Worm (Caenorhabditis elegans) whole organism, L4 larva: ENCODE measurements around the gene nsy-4.

Experiments
- F26F4.8 ChIP-seq: fragments of 200-800 bp; sonication (Bioruptor generic); conservative IDR thresholded peaks from 2 replicates; pipeline ENCODE4 v1.3.6; 2022; ENCODE audit warnings: missing genetic modification characterization, missing compliant biosample characterization
- F49E8.2 ChIP-seq: sonication (generic microtip); optimal IDR thresholded peaks from 2 replicates; lab custom pipeline; 2016; ENCODE audit warnings: missing compliant biosample characterization, mild to moderate bottlenecking, missing genetic modification characterization, borderline replicate concordance
- R02D3.7 ChIP-seq: fragments of 150-350 bp; sonication (generic microtip); optimal IDR thresholded peaks from 3 replicates; lab custom pipeline; 2014; ENCODE audit warnings: missing biosample characterization, missing genetic modification characterization
- T26A8.4 ChIP-seq: fragments of 200-800 bp; sonication (Bioruptor generic); IDR thresholded peaks from 2 replicates; pipeline ENCODE4 v1.3.6; 2022; ENCODE audit warnings: missing genetic modification characterization, missing compliant biosample characterization
- Y105C5A.15 ChIP-seq: fragments of 200-800 bp; sonication (Bioruptor generic); IDR thresholded peaks from 2 replicates; pipeline ENCODE4 v1.3.6; 2022; ENCODE audit warnings: missing genetic modification characterization, missing compliant biosample characterization
- Y48G9A.11 ChIP-seq: fragments of 200-800 bp; sonication (Bioruptor generic); IDR thresholded peaks from 2 replicates; pipeline ENCODE4 v1.3.6; 2022; ENCODE audit warnings: missing genetic modification reagents, missing genetic modification characterization, missing compliant biosample characterization
- Y75B8A.6 ChIP-seq: fragments of 200-800 bp; sonication (Bioruptor generic); IDR thresholded peaks from 2 replicates; pipeline ENCODE4 v1.3.6; 2022; ENCODE audit warnings: missing genetic modification reagents, missing genetic modification characterization, missing compliant biosample characterization
- ZK337.2 ChIP-seq: fragments of 200-800 bp; sonication (Bioruptor generic); IDR thresholded peaks from 2 replicates; pipeline ENCODE4 v1.3.6; 2022; ENCODE audit warnings: missing genetic modification reagents, missing genetic modification characterization, missing compliant biosample characterization
- aha-1 ChIP-seq: fragments of 150-350 bp; peaks from one replicate; lab custom pipeline; 2014; ENCODE audit warnings: missing biosample characterization, missing genetic modification characterization
- ceh-20 ChIP-seq: fragments of 200-800 bp; sonication (Bioruptor generic); IDR thresholded peaks from 2 replicates; pipeline ENCODE4 v1.3.6; 2022; ENCODE audit warnings: missing genetic modification reagents, missing genetic modification characterization, missing compliant biosample characterization
- ceh-28 ChIP-seq: fragments of 150-350 bp; optimal IDR thresholded peaks from 2 replicates; lab custom pipeline; 2014; ENCODE audit warnings: missing biosample characterization, missing genetic modification reagents, missing genetic modification characterization
- ceh-62 ChIP-seq: sonication (generic microtip); optimal IDR thresholded peaks from 2 replicates; lab custom pipeline; 2017; ENCODE audit warnings: missing biosample characterization, missing genetic modification characterization
- dmd-6 ChIP-seq: fragments of 200-800 bp; sonication (Bioruptor generic); IDR thresholded peaks from 2 replicates; pipeline ENCODE4 v1.3.6; 2022; ENCODE audit warnings: missing genetic modification reagents, missing genetic modification characterization, missing compliant biosample characterization
- duxl-1 ChIP-seq: sonication (generic microtip); optimal IDR thresholded peaks from 2 replicates; lab custom pipeline; 2016; ENCODE audit warnings: mild to moderate bottlenecking, missing genetic modification characterization, moderate library complexity, missing compliant biosample characterization; ENCODE audit not compliant: poor library complexity
- dve-1 ChIP-seq: sonication (generic microtip); optimal IDR thresholded peaks from 2 replicates; lab custom pipeline; 2017; ENCODE audit warnings: antibody characterized with exemption, mild to moderate bottlenecking, missing genetic modification characterization, missing compliant biosample characterization; ENCODE audit not compliant: insufficient read depth
- lim-7 ChIP-seq: fragments of 200-800 bp; sonication (Bioruptor generic); IDR thresholded peaks from 2 replicates; pipeline ENCODE4 v1.3.6; 2022; ENCODE audit warnings: missing genetic modification characterization, missing compliant biosample characterization
- lin-38 ChIP-seq: fragments of 200-800 bp; sonication (Bioruptor generic); IDR thresholded peaks from 2 replicates; pipeline ENCODE4 v1.3.6; 2022; ENCODE audit warnings: missing genetic modification reagents, missing genetic modification characterization, missing compliant biosample characterization
- lir-3 ChIP-seq: sonication (generic microtip); optimal IDR thresholded peaks from 2 replicates; lab custom pipeline; 2016; ENCODE audit warnings: mild to moderate bottlenecking, missing genetic modification characterization, missing compliant biosample characterization
- lsy-2 ChIP-seq, 2 experiments: fragments of 150-350 bp in 1 of 2; sonication (generic microtip) in 1 of 2; optimal IDR thresholded peaks; 2 replicates each; lab custom pipeline; 2014 to 2017; ENCODE audit warnings: missing biosample characterization in 2 of 2, missing genetic modification characterization in 2 of 2
- mdt-29 ChIP-seq: fragments of 200-800 bp; sonication (Bioruptor generic); IDR thresholded peaks from 2 replicates; pipeline ENCODE4 v1.3.6; 2022; ENCODE audit warnings: missing genetic modification reagents, missing genetic modification characterization, missing compliant biosample characterization
- mes-2 ChIP-seq: sonication (generic microtip); optimal IDR thresholded peaks from 2 replicates; lab custom pipeline; 2016; ENCODE audit warnings: missing genotype, mild to moderate bottlenecking, missing genetic modification characterization, missing compliant biosample characterization; ENCODE audit not compliant: poor library complexity, severe bottlenecking
- nhr-10 ChIP-seq: fragments of 150-350 bp; optimal IDR thresholded peaks from 2 replicates; lab custom pipeline; 2014; ENCODE audit warnings: missing biosample characterization, missing genetic modification characterization
- nhr-25 ChIP-seq: sonication (generic microtip); optimal IDR thresholded peaks from 2 replicates; lab custom pipeline; 2017; ENCODE audit warnings: missing genetic modification characterization, mild to moderate bottlenecking, missing compliant biosample characterization, antibody characterized with exemption, moderate library complexity, borderline replicate concordance; ENCODE audit not compliant: insufficient read depth
- nhr-42 ChIP-seq: fragments of 200-800 bp; sonication (Bioruptor generic); IDR thresholded peaks from 2 replicates; pipeline ENCODE4 v1.3.6; 2022; ENCODE audit warnings: missing genetic modification characterization, missing compliant biosample characterization
- nhr-48 ChIP-seq: sonication (generic microtip); optimal IDR thresholded peaks from 2 replicates; lab custom pipeline; 2016; ENCODE audit warnings: mild to moderate bottlenecking, missing genetic modification characterization, missing compliant biosample characterization
- nhr-76 ChIP-seq: fragments of 150-350 bp; optimal IDR thresholded peaks from 2 replicates; lab custom pipeline; 2014; ENCODE audit warnings: missing biosample characterization, missing genetic modification characterization
- pha-4 ChIP-seq, 2 experiments: fragments of 150-350 bp in 1 of 2; fragments of 200-800 bp in 1 of 2; sonication (Bioruptor generic) in 1 of 2; IDR thresholded peaks in 1 of 2; optimal IDR thresholded peaks in 1 of 2; 2 replicates each; pipeline versions ENCODE4 v1.3.6 to Lab custom; 2014 to 2022; ENCODE audit warnings: missing genetic modification characterization in 2 of 2, missing genetic modification reagents in 2 of 2, missing biosample characterization in 1 of 2, missing compliant biosample characterization in 1 of 2
- php-3 ChIP-seq: fragments of 200-800 bp; sonication (Bioruptor generic); IDR thresholded peaks from 2 replicates; pipeline ENCODE4 v1.3.6; 2022; ENCODE audit warnings: missing genetic modification reagents, missing genetic modification characterization, missing compliant biosample characterization
- snpc-1.2 ChIP-seq: fragments of 200-800 bp; sonication (Bioruptor generic); IDR thresholded peaks from 2 replicates; pipeline ENCODE4 v1.3.6; 2022; ENCODE audit warnings: missing genetic modification reagents, missing genetic modification characterization, missing compliant biosample characterization
- unc-130 ChIP-seq: sonication (generic microtip); optimal IDR thresholded peaks from 2 replicates; lab custom pipeline; 2016; ENCODE audit warnings: missing genetic modification reagents, missing genetic modification characterization, missing compliant biosample characterization
- unc-62 ChIP-seq, 3 experiments: fragments of 150-350 bp in 1 of 3; sonication (generic microtip); optimal IDR thresholded peaks in 2 of 3; peaks in 1 of 3; 1 replicate in 1 of 3; 2 replicates in 2 of 3; lab custom pipeline; 2014 to 2017; ENCODE audit warnings: missing biosample characterization in 3 of 3, missing genetic modification characterization in 3 of 3, missing genetic modification reagents in 3 of 3, missing genotype in 1 of 3
- zfp-2 ChIP-seq: sonication (generic microtip); optimal IDR thresholded peaks from 2 replicates; lab custom pipeline; 2016; ENCODE audit warnings: mild to moderate bottlenecking, missing genetic modification characterization, missing compliant biosample characterization
- zfp-3 ChIP-seq: fragments of 200-800 bp; sonication (Bioruptor generic); conservative IDR thresholded peaks from 2 replicates; pipeline ENCODE4 v1.3.6; 2022; ENCODE audit warnings: missing genetic modification reagents, missing genetic modification characterization, missing compliant biosample characterization
- zip-2 ChIP-seq: fragments of 150-350 bp; optimal IDR thresholded peaks from 2 replicates; lab custom pipeline; 2014; ENCODE audit warnings: missing biosample characterization, missing genetic modification characterization

Gene nsy-4

ce11 chrIV:2320009-2320408, 3.1 kb upstream of the nsy-4 start:
- peak; percentile 92 for TF ChIP-seq aha-1
- no peak for TF ChIP-seq pha-4 (GFP tag; IDR thresholded peaks at IDR 0.05; lab: Robert Waterston, UW)
- no peak for TF ChIP-seq pha-4 (tag; optimal IDR thresholded peaks at IDR 0.05; lab: Kevin White, UChicago)

DNA sequence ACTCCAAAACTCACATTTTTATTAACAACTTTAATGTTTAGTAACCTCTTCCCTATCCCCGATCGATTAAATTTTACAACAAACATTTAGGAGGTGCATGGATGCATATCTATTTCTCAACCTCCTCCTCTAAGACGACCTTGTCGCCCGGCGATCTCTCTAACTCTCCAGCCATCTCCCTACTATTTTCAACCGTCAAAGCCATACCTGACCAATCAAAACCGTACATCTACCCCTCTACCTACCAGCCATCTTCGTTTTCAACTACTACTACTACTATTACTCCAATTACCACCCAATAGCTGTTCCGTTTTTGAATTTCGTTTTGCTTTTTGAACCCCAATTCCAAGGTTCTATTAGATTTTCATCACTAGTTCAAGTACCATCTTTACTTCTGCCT, 1.5 kb upstream of the nsy-4 start:
- TF ChIP-seq zfp-2 (tag; lab: Kevin White, UChicago) = no peak

- TF ChIP-seq mdt-29 (no peak), F49E8.2 (tag; lab: Kevin White, UChicago) (no peak), Y75B8A.6 (no peak), zfp-3 (GFP tag; lab: Robert Waterston, UW) (0 out of 2 replicates have a peak, but pooled peaks have one; percentile 32), F26F4.8 (GFP tag; lab: Robert Waterston, UW) (0 out of 2 replicates have a peak, but pooled peaks have one; percentile 5), mes-2 (tag; lab: Kevin White, UChicago) (peak; percentile 6), nhr-25 (no peak), R02D3.7 (tag; lab: Kevin White, UChicago) (no peak), T26A8.4 (GFP tag; lab: Robert Waterston, UW) (0 out of 2 replicates have a peak, but pooled peaks have one; percentile 17), unc-62 (GFP tag; optimal IDR thresholded peaks at IDR 0.05 in 1 of 2; lab: Kevin White, UChicago) (peak in 1 of 2 experiments; percentile 96), unc-62 (tag; optimal IDR thresholded peaks at IDR 0.05; lab: Kevin White, UChicago) (no peak), nhr-42 (GFP tag; lab: Robert Waterston, UW) (no peak), nhr-76 (no peak), Y48G9A.11 (GFP tag; lab: Robert Waterston, UW) (0 out of 2 replicates have a peak, but pooled peaks have one; percentile 7), zip-2 (tag; lab: Kevin White, UChicago) (no peak), lir-3 (no peak), php-3 (no peak), lim-7 (GFP tag; lab: Robert Waterston, UW) (peak; percentile 57; the same call in 1 of the 2 replicates), pha-4 (GFP tag; IDR thresholded peaks at IDR 0.05; lab: Robert Waterston, UW) (peak; percentile 59; the same call in 1 of the 2 replicates), pha-4 (tag; optimal IDR thresholded peaks at IDR 0.05; lab: Kevin White, UChicago) (no peak), snpc-1.2 (GFP tag; lab: Robert Waterston, UW) (no peak), ceh-62 (tag; lab: Kevin White, UChicago) (no peak), ceh-28 (tag; lab: Kevin White, UChicago) (peak; percentile 16)
Measured at ce11 chrIV:2327317-2327716, 4.2 kb downstream of the nsy-4 start.

DNA sequence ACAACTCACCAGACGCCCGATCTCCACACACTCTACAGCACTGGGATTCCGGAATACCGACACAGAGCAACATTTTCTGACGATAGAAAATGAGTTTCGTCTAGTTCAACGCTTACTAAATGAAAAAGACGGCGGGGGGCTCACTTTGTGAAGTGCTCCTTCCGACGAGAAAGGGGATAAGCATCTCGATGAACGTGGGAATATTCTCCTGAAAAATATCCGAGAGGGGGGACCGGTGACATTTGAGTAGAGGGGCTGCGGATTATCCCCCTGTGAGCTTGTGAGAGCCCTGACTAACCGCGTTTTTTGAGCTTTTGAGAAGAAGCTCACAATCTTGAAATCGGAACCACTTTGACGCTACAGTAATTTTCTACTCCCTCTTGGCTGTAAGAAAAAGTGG, 6.5 kb downstream of the nsy-4 start, which contains the start of gene nhr-236:
TSS of gene nhr-236 (minus strand) at position 101 of the 400 bp plus-strand sequence.
- no peak for TF ChIP-seq nhr-48
- no peak for TF ChIP-seq Y105C5A.15 (GFP tag; lab: Robert Waterston, UW)
- TF ChIP-seq aha-1 = peak; percentile 27
- TF ChIP-seq, all 104 proteins: peak for 1

DNA sequence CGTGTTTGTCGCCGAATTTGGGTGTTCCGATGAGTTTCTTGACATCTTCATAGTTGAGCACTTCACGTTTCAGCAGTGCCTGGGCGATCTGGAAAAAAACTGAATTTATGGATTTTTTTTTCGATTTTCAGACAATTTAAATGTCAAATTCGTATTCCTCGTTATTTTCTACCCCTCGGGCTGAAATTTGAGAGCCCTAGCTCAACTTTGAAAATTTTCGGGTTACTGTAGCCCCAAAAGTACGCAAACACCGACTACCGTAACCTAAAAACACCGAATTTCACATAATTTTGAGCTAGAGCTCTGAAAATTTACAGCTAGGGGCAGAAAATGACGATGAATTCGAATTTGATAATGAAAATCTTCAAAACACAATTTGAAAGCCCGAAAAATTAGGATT, 10.9 kb downstream of the nsy-4 start:
- TF ChIP-seq zfp-2 (tag; lab: Kevin White, UChicago) (no peak), duxl-1 (tag; lab: Kevin White, UChicago) (no peak), ceh-20 (no peak), unc-130 (no peak), nhr-10 (tag; lab: Kevin White, UChicago) (no peak), T26A8.4 (GFP tag; lab: Robert Waterston, UW) (no peak), dve-1 (tag; lab: Kevin White, UChicago) (no peak), dmd-6 (GFP tag; lab: Robert Waterston, UW) (no peak), ZK337.2 (GFP tag; lab: Robert Waterston, UW) (0 out of 2 replicates have a peak, but pooled peaks have one; percentile 21), lin-38 (GFP tag; lab: Robert Waterston, UW) (no peak), lsy-2 (tag; optimal IDR thresholded peaks at IDR 0.05; lab: Kevin White, UChicago) (peak in 1 of 2 experiments; percentile 37)
